Fruit fly (Drosophila melanogaster): ENCODE results near the gene Rtc1.

DNA sequence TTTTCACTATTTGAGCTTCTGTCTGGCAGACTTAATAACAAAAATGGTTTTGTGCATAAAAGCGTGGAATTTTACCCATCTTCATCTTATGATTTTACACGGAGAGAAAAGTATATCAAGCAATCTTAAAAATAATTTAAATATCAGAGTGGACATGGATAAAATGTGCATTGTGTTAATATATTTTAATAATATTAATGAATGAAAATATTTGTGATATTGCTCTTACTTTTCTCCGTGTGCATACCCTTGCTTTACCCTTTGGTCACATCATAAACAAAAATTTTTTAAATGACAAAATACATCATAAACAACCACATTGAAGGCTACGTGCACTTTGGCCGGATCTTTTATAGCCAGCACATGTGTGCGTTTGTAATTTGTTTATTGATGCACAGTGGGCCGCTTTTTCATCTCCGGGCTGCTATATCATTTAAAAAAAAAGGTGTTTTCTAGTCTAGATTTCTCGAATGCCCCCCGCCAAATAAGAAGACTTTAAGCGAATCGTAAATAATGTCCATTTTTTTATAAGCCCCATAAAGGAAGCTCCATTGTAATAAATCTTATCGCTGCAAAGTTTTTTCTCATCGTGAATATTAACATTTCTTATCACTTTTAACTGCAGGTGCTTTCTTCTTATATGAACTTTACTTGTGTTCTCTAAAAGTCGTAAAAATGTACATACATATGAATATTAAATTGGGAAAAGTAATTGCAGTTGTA, 7.6 kb downstream of the Rtc1 start:
- TF ChIP-seq Sox102F (GFP tag; optimal IDR thresholded peaks at IDR 0.05) (peak; percentile 64), Smox (GFP tag; optimal IDR thresholded peaks at IDR 0.05) (peak; percentile 31), Sox14 (GFP tag; optimal IDR thresholded peaks at IDR 0.05) (peak; percentile 30), salr (GFP tag; optimal IDR thresholded peaks at IDR 0.05) (peak in 1 of 2 experiments; percentile 50), esn (GFP tag; optimal IDR thresholded peaks at IDR 0.05) (peak; percentile 62), Hr4 (GFP tag; optimal IDR thresholded peaks at IDR 0.05) (peak; percentile 56), CG31627 (GFP tag; optimal IDR thresholded peaks at IDR 0.05) (peak; percentile 7), fd85E (GFP tag; optimal IDR thresholded peaks at IDR 0.05) (no peak), Lpt (GFP tag; optimal IDR thresholded peaks at IDR 0.05) (peak; percentile 13), CG6854 (GFP tag; optimal IDR thresholded peaks at IDR 0.05) (no peak), acj6 (GFP tag; optimal IDR thresholded peaks at IDR 0.05) (peak; percentile 55)
